Fruit fly (Drosophila melanogaster): Measurements from ENCODE around the gene U2af38.

Gene U2af38

DNA sequence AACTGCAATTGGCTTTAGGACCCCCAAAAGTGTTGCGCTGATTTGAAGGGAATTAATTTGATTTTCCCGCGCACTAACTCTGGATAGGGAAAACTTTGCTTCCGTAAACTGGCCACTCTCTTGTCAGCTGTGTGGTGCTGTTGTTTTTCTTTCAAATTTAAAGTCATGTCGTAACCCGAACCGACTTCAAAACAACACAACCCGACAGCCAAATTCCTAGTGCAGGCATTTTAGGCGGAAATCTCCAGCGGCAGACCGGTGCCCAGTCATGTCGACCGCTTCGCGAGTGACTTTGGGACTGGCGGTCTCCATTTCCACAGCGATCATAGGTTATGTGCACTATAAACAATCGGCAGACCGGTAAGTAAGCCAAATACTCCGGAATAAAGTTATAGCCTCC, 2.2 kb downstream of the U2af38 start, which contains the start of gene CG11562 (continued):
- no peak for TF ChIP-seq Hmx (GFP tag; optimal IDR thresholded peaks at IDR 0.05)
- no peak for TF ChIP-seq CG17829 (tag; optimal IDR thresholded peaks at IDR 0.05)
- TF ChIP-seq usp (GFP tag; optimal IDR thresholded peaks at IDR 0.05): no peak
- TF ChIP-seq D (optimal IDR thresholded peaks at IDR 0.05): no peak
- TF ChIP-seq D (GFP tag; optimal IDR thresholded peaks at IDR 0.05): no peak
- no peak for TF ChIP-seq CG14710 (tag; optimal IDR thresholded peaks at IDR 0.05)
- TF ChIP-seq aop (GFP tag; IDR thresholded peaks at IDR 0.05): no peak
- TF ChIP-seq ac (GFP tag; optimal IDR thresholded peaks at IDR 0.05): no peak
- TF ChIP-seq prd (optimal IDR thresholded peaks at IDR 0.05): no peak
- TF ChIP-seq prd (GFP tag; IDR thresholded peaks at IDR 0.05): no peak
- no peak for TF ChIP-seq Ets65A (GFP tag)
- no peak for TF ChIP-seq fd102C (GFP tag; optimal IDR thresholded peaks at IDR 0.05)
- TF ChIP-seq Bdp1 (GFP tag; optimal IDR thresholded peaks at IDR 0.05): no peak
- TF ChIP-seq slp2 (GFP tag; optimal IDR thresholded peaks at IDR 0.05): no peak
- TF ChIP-seq Kr (GFP tag; optimal IDR thresholded peaks at IDR 0.05): no peak
- TF ChIP-seq knrl (GFP tag; IDR thresholded peaks at IDR 0.05; ENCODE audit: partially characterized antibody): no peak
- TF ChIP-seq CG3281 (GFP tag; optimal IDR thresholded peaks at IDR 0.05): no peak
- TF ChIP-seq fru (optimal IDR thresholded peaks at IDR 0.05): no peak
- TF ChIP-seq jigr1 (GFP tag; IDR thresholded peaks at IDR 0.05): no peak
- TF ChIP-seq Fer1 (GFP tag; optimal IDR thresholded peaks at IDR 0.05): no peak
- TF ChIP-seq esg (GFP tag; conservative IDR thresholded peaks at IDR 0.05): no peak
- no peak for TF ChIP-seq CG14014 (GFP tag; IDR thresholded peaks at IDR 0.05)
- no peak for TF ChIP-seq unc-4 (GFP tag; IDR thresholded peaks at IDR 0.05; ENCODE audit: partially characterized antibody)
- TF ChIP-seq CG34422 (GFP tag; IDR thresholded peaks at IDR 0.05): peak; percentile 65; the same call in 1 of the 3 replicates
- TF ChIP-seq en (GFP tag; optimal IDR thresholded peaks at IDR 0.05): no peak
- no peak for TF ChIP-seq MTF-1 (GFP tag; optimal IDR thresholded peaks at IDR 0.05; ENCODE audit: borderline replicate concordance)
- no peak for TF ChIP-seq eve (GFP tag; optimal IDR thresholded peaks at IDR 0.05)
- no peak for TF ChIP-seq CG4282 (GFP tag; optimal IDR thresholded peaks at IDR 0.05)
- no peak for TF ChIP-seq CG8478 (optimal IDR thresholded peaks at IDR 0.05)
- no peak for TF ChIP-seq wdn (GFP tag; IDR thresholded peaks at IDR 0.05)
- peak; percentile 90 for TF ChIP-seq Dp (GFP tag; optimal IDR thresholded peaks at IDR 0.05)
- no peak for TF ChIP-seq dm (GFP tag; optimal IDR thresholded peaks at IDR 0.05)
- TF ChIP-seq chn (GFP tag; optimal IDR thresholded peaks at IDR 0.05): no peak
- peak in 1 of 2 experiments; percentile 82 for TF ChIP-seq crp (GFP tag; optimal IDR thresholded peaks at IDR 0.05)
- no peak for TF ChIP-seq Sry-β (GFP tag; optimal IDR thresholded peaks at IDR 0.05)
- peak; percentile 76 for TF ChIP-seq gfzf (GFP tag; optimal IDR thresholded peaks at IDR 0.05)
- no peak for TF ChIP-seq CG7928 (GFP tag; optimal IDR thresholded peaks at IDR 0.05)
- TF ChIP-seq ash1 (GFP tag; optimal IDR thresholded peaks at IDR 0.05): no peak
- TF ChIP-seq CG9932 (GFP tag; IDR thresholded peaks at IDR 0.05): no peak
- peak; percentile 44 for TF ChIP-seq CTCF (GFP tag; optimal IDR thresholded peaks at IDR 0.05)
- TF ChIP-seq CG11695 (GFP tag; IDR thresholded peaks at IDR 0.05): no peak
- peak; percentile 75 for TF ChIP-seq MBD-R2 (GFP tag; IDR thresholded peaks at IDR 0.05)
- no peak for TF ChIP-seq CG3163 (GFP tag; optimal IDR thresholded peaks at IDR 0.05)
- peak; percentile 32 for TF ChIP-seq CG2116 (GFP tag; optimal IDR thresholded peaks at IDR 0.05)
- TF ChIP-seq stc (GFP tag; IDR thresholded peaks at IDR 0.05): no peak
- no peak for TF ChIP-seq CG18011 (GFP tag; optimal IDR thresholded peaks at IDR 0.05)
- TF ChIP-seq slbo (GFP tag; IDR thresholded peaks at IDR 0.05): no peak
- TF ChIP-seq br (optimal IDR thresholded peaks at IDR 0.05): no peak
- TF ChIP-seq ftz-f1 (GFP tag; optimal IDR thresholded peaks at IDR 0.05): no peak
- no peak for TF ChIP-seq CG11247 (GFP tag; IDR thresholded peaks at IDR 0.05)
- TF ChIP-seq CG2120 (GFP tag; optimal IDR thresholded peaks at IDR 0.05): no peak
- peak; percentile 45 for TF ChIP-seq CG1603 (tag; optimal IDR thresholded peaks at IDR 0.05)
- TF ChIP-seq Gug (GFP tag; IDR thresholded peaks at IDR 0.05): no peak
- no peak for TF ChIP-seq CG12769 (tag; optimal IDR thresholded peaks at IDR 0.05)
- no peak for TF ChIP-seq Xrp1 (GFP tag; IDR thresholded peaks at IDR 0.05)
